Worm (Caenorhabditis elegans): ENCODE measurements around the gene F58G1.8.

- TF ChIP-seq ZK185.1 (tag; optimal IDR thresholded peaks at IDR 0.05; ENCODE audit: poor library complexity, severe bottlenecking), result no peak
- no peak for TF ChIP-seq madf-6 (GFP tag; IDR thresholded peaks at IDR 0.05)
- no peak for TF ChIP-seq hlh-26 (GFP tag; conservative IDR thresholded peaks at IDR 0.05)
- TF ChIP-seq him-1 (tag; optimal IDR thresholded peaks at IDR 0.05), result no peak
- TF ChIP-seq ama-1 (optimal IDR thresholded peaks at IDR 0.05), result no peak
- no peak for TF ChIP-seq ama-1 (GFP tag; optimal IDR thresholded peaks at IDR 0.05)
- no peak for TF ChIP-seq somi-1 (GFP tag; optimal IDR thresholded peaks at IDR 0.05)
- TF ChIP-seq F39B2.1 (GFP tag; IDR thresholded peaks at IDR 0.05), result no peak
- no peak for TF ChIP-seq nfyb-1 (GFP tag; IDR thresholded peaks at IDR 0.05)
- TF ChIP-seq madf-8 (GFP tag; conservative IDR thresholded peaks at IDR 0.05), result no peak
These were observed 36.3 kb upstream of the F58G1.8 start for ce11 chrII:12961743-12962142.

Measured in whole organism, young adult.